Fruit fly (Drosophila melanogaster) whole organism, pupa: ENCODE data around the gene Idua.

ENCODE experiments used
- CG10348 ChIP-seq: fragments of 200-800 bp; sonication (Bioruptor generic); IDR thresholded peaks from 2 replicates; pipeline ENCODE4 v1.3.6; 2022; ENCODE audit warnings: missing biosample characterization, missing genetic modification characterization
- CG12605 ChIP-seq: fragments of 200-800 bp; sonication (Bioruptor generic); IDR thresholded peaks from 2 replicates; pipeline ENCODE4 v1.3.6; 2022; ENCODE audit warnings: missing biosample characterization, missing genetic modification characterization
- CG13204 ChIP-seq: fragments of 200-800 bp; sonication (Bioruptor generic); optimal IDR thresholded peaks from 2 replicates; lab custom pipeline; 2018; ENCODE audit warnings: missing biosample characterization, mild to moderate bottlenecking, missing genetic modification characterization, moderate library complexity
- CG14655 ChIP-seq: fragments of 200-800 bp; sonication (Bioruptor generic); optimal IDR thresholded peaks from 3 replicates; lab custom pipeline; 2017; ENCODE audit warnings: mild to moderate bottlenecking, missing biosample characterization, missing genetic modification reagents, missing genetic modification characterization
- CG15710 ChIP-seq: fragments of 200-800 bp; sonication (Bioruptor generic); optimal IDR thresholded peaks from 2 replicates; lab custom pipeline; 2018; ENCODE audit warnings: missing biosample characterization, mild to moderate bottlenecking, missing genetic modification characterization, moderate library complexity
- CG17806 ChIP-seq: fragments of 200-800 bp; sonication (Bioruptor generic); optimal IDR thresholded peaks from 2 replicates; lab custom pipeline; 2018; ENCODE audit warnings: missing biosample characterization, mild to moderate bottlenecking, missing genetic modification characterization, moderate library complexity
- CG32121 ChIP-seq: fragments of 200-800 bp; sonication (Bioruptor generic); IDR thresholded peaks from 2 replicates; pipeline ENCODE4 v1.3.6; 2022; ENCODE audit warnings: missing biosample characterization, missing genetic modification characterization
- CG34367 ChIP-seq: fragments of 200-800 bp; sonication (Bioruptor generic); optimal IDR thresholded peaks from 2 replicates; lab custom pipeline; 2018; ENCODE audit warnings: missing biosample characterization, mild to moderate bottlenecking, missing genetic modification characterization
- CG4496 ChIP-seq: fragments of 200-800 bp; sonication (Bioruptor generic); IDR thresholded peaks from 3 replicates; pipeline ENCODE4 v1.3.6; 2022; ENCODE audit warnings: missing biosample characterization, missing genetic modification characterization
- CG8159 ChIP-seq: fragments of 200-800 bp; sonication (Bioruptor generic); optimal IDR thresholded peaks from 3 replicates; lab custom pipeline; 2018; ENCODE audit warnings: missing biosample characterization, mild to moderate bottlenecking, missing genetic modification characterization, moderate library complexity
- CG8301 ChIP-seq: fragments of 200-800 bp; sonication (Bioruptor generic); optimal IDR thresholded peaks from 2 replicates; lab custom pipeline; 2018; ENCODE audit warnings: missing biosample characterization, mild to moderate bottlenecking, missing genetic modification characterization
- CG9948 ChIP-seq: fragments of 200-800 bp; sonication (Bioruptor generic); optimal IDR thresholded peaks from 2 replicates; lab custom pipeline; 2018; ENCODE audit warnings: missing biosample characterization, mild to moderate bottlenecking, missing genetic modification characterization, moderate library complexity
- D1 ChIP-seq: fragments of 200-800 bp; sonication (Bioruptor generic); optimal IDR thresholded peaks from 2 replicates; lab custom pipeline; 2018; ENCODE audit warnings: missing biosample characterization, mild to moderate bottlenecking, missing genetic modification characterization, moderate library complexity
- EcR ChIP-seq: fragments of 200-800 bp; sonication (Bioruptor generic); optimal IDR thresholded peaks from 3 replicates; lab custom pipeline; 2019; ENCODE audit warnings: missing biosample characterization, missing genetic modification characterization, mild to moderate bottlenecking, moderate library complexity, missing genetic modification reagents
- Ets98B ChIP-seq: fragments of 200-800 bp; sonication (Bioruptor generic); IDR thresholded peaks from 2 replicates; pipeline ENCODE4 v1.3.6; 2022; ENCODE audit warnings: missing biosample characterization, missing genetic modification characterization
- Pif1A ChIP-seq: fragments of 200-800 bp; sonication (Bioruptor generic); optimal IDR thresholded peaks from 3 replicates; lab custom pipeline; 2016; ENCODE audit warnings: missing biosample characterization, missing genetic modification characterization
- Pif1B ChIP-seq: fragments of 200-800 bp; sonication (Bioruptor generic); optimal IDR thresholded peaks from 3 replicates; lab custom pipeline; 2016; ENCODE audit warnings: missing biosample characterization, missing genetic modification characterization
- Snoo ChIP-seq: fragments of 200-800 bp; sonication (Bioruptor generic); optimal IDR thresholded peaks from 3 replicates; lab custom pipeline; 2017; ENCODE audit warnings: missing biosample characterization, mild to moderate bottlenecking, missing genetic modification characterization, inconsistent platforms
- fd96Ca ChIP-seq: fragments of 200-800 bp; sonication (Bioruptor generic); IDR thresholded peaks from 3 replicates; pipeline ENCODE4 v1.3.6; 2022; ENCODE audit warnings: missing biosample characterization, missing genetic modification characterization
- gl ChIP-seq: fragments of 200-800 bp; sonication (Bioruptor generic); optimal IDR thresholded peaks from 2 replicates; lab custom pipeline; 2018; ENCODE audit warnings: missing biosample characterization, mild to moderate bottlenecking, missing genetic modification characterization
- rn ChIP-seq: fragments of 200-800 bp; sonication (Bioruptor generic); IDR thresholded peaks from 2 replicates; pipeline ENCODE4 v1.3.6; 2022; ENCODE audit warnings: missing biosample characterization, missing genetic modification characterization

The Idua gene

DNA sequence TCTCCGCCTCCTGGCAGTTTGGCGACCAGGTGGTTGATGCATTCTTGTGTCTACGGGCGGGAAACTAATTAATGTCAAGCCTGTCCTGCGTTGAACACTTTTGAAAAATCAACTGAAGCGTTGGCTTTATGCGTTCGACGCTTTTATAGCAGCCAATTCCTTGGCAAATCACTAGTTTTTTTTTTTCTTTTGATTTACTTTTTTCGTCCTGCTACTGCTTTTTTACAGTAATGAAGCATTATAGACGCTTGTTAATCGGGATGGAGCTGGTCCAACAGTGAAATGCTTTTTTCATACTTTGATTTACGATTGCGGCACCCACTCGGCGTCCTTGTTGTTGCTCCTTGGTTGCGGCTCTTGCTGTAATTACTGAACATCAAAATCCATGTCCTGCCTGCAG, 27.7 kb downstream of the Idua start, which contains the start of gene AstCC:
TSS of gene AstCC (minus strand) at position 101 of the 400 bp plus-strand sequence.
- TF ChIP-seq Pif1B (GFP tag; lab: Kevin White, UChicago): no peak
- no peak for TF ChIP-seq gl (tag; lab: Kevin White, UChicago)
- no peak for TF ChIP-seq CG13204 (GFP tag; lab: Kevin White, UChicago)
- TF ChIP-seq CG9948 (tag; lab: Kevin White, UChicago): no peak
- no peak for TF ChIP-seq D1 (tag; lab: Kevin White, UChicago)
- TF ChIP-seq EcR (GFP tag; lab: Kevin White, UChicago): no peak
- TF ChIP-seq CG8159 (tag; lab: Kevin White, UChicago): no peak
- TF ChIP-seq CG32121 (GFP tag; lab: Robert Waterston, UW): no peak
- TF ChIP-seq Snoo (tag; lab: Kevin White, UChicago): no peak
- no peak for TF ChIP-seq CG14655 (GFP tag; lab: Kevin White, UChicago)
- no peak for TF ChIP-seq rn
- no peak for TF ChIP-seq CG12605 (GFP tag; lab: Robert Waterston, UW)
- no peak for TF ChIP-seq CG34367
- no peak for TF ChIP-seq CG10348 (GFP tag; lab: Robert Waterston, UW)
- no peak for TF ChIP-seq Ets98B
- TF ChIP-seq CG15710 (tag; lab: Kevin White, UChicago): no peak
- no peak for TF ChIP-seq CG17806 (tag; lab: Kevin White, UChicago)
- no peak for TF ChIP-seq Pif1A (GFP tag; lab: Kevin White, UChicago)
- no peak for TF ChIP-seq CG4496 (GFP tag; lab: Robert Waterston, UW)
- TF ChIP-seq, all 21 proteins: peak for 0

- TF ChIP-seq CG12605 (GFP tag; lab: Robert Waterston, UW) (peak; percentile 95), Pif1A (GFP tag; lab: Kevin White, UChicago) (no peak)
Measured at dm6 chr2L:11082025-11082424, 30.8 kb downstream of the Idua start.

DNA sequence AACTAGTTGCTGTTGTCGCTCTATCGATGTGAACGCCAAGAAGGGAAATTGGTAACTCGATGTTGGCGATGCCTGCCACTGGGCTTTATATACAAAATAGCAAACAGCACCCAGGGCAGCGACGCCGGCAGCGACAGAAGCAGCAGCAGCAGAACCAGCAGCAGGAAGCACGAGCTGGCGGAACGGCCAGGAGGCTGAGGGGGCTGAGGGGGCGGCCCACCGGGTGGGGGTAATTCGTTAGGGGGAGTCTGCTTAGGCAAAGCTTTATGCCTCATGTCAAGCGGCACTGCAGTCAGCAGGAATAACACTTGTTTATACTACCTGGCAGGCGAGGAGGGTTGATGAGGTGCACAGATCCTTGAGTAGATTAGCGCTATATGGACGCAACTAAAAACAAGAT, 31.5 kb downstream of the Idua start, which contains the start of gene AstC:
TSS of gene AstC (minus strand) at position 63 of the 400 bp plus-strand sequence.
- TF ChIP-seq Pif1A (GFP tag; lab: Kevin White, UChicago) (no peak), D1 (tag; lab: Kevin White, UChicago) (no peak), Snoo (tag; lab: Kevin White, UChicago) (no peak)

DNA sequence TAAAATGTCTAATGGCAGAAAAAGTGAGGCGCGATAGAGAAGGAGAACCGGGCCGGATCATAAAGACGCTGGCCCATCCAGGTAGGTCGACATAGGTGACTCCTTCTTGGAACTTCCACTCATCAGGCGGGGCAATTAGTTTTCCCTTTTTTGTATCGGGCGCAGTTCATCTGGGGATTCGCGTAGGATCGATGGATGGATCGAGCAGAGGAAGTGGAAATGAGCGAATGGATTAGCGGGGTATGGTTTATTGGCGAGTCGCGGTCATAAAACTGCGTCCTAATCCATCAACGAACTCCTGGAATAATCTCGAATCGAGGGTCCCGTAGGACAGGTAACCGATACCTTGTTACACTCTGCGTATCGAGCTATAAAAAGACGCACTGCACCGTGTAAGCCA, 37.7 kb downstream of the Idua start, which contains the start of gene CG43725:
TSS of gene CG43725 (plus strand) at position 400 of the 400 bp plus-strand sequence.
- TF ChIP-seq Pif1B (GFP tag; lab: Kevin White, UChicago): no peak
- no peak for TF ChIP-seq Snoo (tag; lab: Kevin White, UChicago)
- TF ChIP-seq CG10348 (GFP tag; lab: Robert Waterston, UW): no peak
- no peak for TF ChIP-seq gl (tag; lab: Kevin White, UChicago)
- no peak for TF ChIP-seq CG14655 (GFP tag; lab: Kevin White, UChicago)
- no peak for TF ChIP-seq D1 (tag; lab: Kevin White, UChicago)
- TF ChIP-seq fd96Ca: no peak
- TF ChIP-seq CG12605 (GFP tag; lab: Robert Waterston, UW): no peak
- no peak for TF ChIP-seq CG13204 (GFP tag; lab: Kevin White, UChicago)
- TF ChIP-seq EcR (GFP tag; lab: Kevin White, UChicago): no peak
- TF ChIP-seq CG17806 (tag; lab: Kevin White, UChicago): no peak
- no peak for TF ChIP-seq Ets98B
- TF ChIP-seq CG8301 (tag; lab: Kevin White, UChicago): no peak
- TF ChIP-seq CG32121 (GFP tag; lab: Robert Waterston, UW): no peak
- TF ChIP-seq CG9948 (tag; lab: Kevin White, UChicago): no peak

- peak; percentile 9 for TF ChIP-seq CG17806 (tag; lab: Kevin White, UChicago)
- peak; percentile 8 for TF ChIP-seq Pif1A (GFP tag; lab: Kevin White, UChicago)
- no peak for TF ChIP-seq D1 (tag; lab: Kevin White, UChicago)
- no peak for TF ChIP-seq CG4496 (GFP tag; lab: Robert Waterston, UW)
- TF ChIP-seq Pif1B (GFP tag; lab: Kevin White, UChicago): no peak
- TF ChIP-seq CG13204 (GFP tag; lab: Kevin White, UChicago): no peak
- no peak for TF ChIP-seq CG32121 (GFP tag; lab: Robert Waterston, UW)
- TF ChIP-seq CG8159 (tag; lab: Kevin White, UChicago): peak; percentile 48
- TF ChIP-seq CG15710 (tag; lab: Kevin White, UChicago): peak; percentile 59
- TF ChIP-seq EcR (GFP tag; lab: Kevin White, UChicago): no peak
- no peak for TF ChIP-seq gl (tag; lab: Kevin White, UChicago)
- peak; percentile 58 for TF ChIP-seq CG14655 (GFP tag; lab: Kevin White, UChicago)
- peak; percentile 62 for TF ChIP-seq CG8301 (tag; lab: Kevin White, UChicago)
- TF ChIP-seq CG9948 (tag; lab: Kevin White, UChicago): peak; percentile 50
- peak; percentile 54 for TF ChIP-seq CG34367
- TF ChIP-seq rn: no peak
- no peak for TF ChIP-seq CG10348 (GFP tag; lab: Robert Waterston, UW)
Measured at dm6 chr2L:11073947-11074346, 38.9 kb downstream of the Idua start.

DNA sequence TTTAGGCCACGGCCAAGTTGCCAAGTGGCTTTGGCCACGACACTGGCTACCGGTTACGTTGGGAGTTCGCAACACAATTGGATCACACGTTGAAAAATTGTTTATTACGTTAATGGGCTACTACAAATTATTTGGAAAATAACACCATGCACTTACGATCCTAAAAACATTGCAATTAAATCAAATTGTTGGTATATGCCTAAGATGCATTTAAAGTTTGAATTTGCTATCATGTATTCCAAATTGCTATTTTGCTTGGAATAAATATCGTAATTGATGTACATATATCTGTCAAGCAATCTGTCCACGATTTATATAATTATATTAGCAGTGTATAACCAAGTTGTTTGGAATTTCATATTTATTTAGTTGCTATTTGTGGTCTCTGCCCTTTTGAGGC, 40.0 kb downstream of the Idua start:
- TF ChIP-seq CG13204 (GFP tag; lab: Kevin White, UChicago): no peak
- TF ChIP-seq CG8159 (tag; lab: Kevin White, UChicago): peak; percentile 15
- TF ChIP-seq CG9948 (tag; lab: Kevin White, UChicago): peak; percentile 56
- TF ChIP-seq gl (tag; lab: Kevin White, UChicago): no peak
- no peak for TF ChIP-seq CG4496 (GFP tag; lab: Robert Waterston, UW)
- no peak for TF ChIP-seq EcR (GFP tag; lab: Kevin White, UChicago)
- no peak for TF ChIP-seq Snoo (tag; lab: Kevin White, UChicago)
- TF ChIP-seq CG34367: peak; percentile 33
- TF ChIP-seq CG14655 (GFP tag; lab: Kevin White, UChicago): peak; percentile 66
- TF ChIP-seq Ets98B: no peak
- no peak for TF ChIP-seq Pif1A (GFP tag; lab: Kevin White, UChicago)
- TF ChIP-seq CG10348 (GFP tag; lab: Robert Waterston, UW): no peak
- no peak for TF ChIP-seq Pif1B (GFP tag; lab: Kevin White, UChicago)
- TF ChIP-seq CG8301 (tag; lab: Kevin White, UChicago): peak; percentile 55
- TF ChIP-seq fd96Ca: no peak
- TF ChIP-seq D1 (tag; lab: Kevin White, UChicago): no peak
- TF ChIP-seq CG15710 (tag; lab: Kevin White, UChicago): peak; percentile 21
- TF ChIP-seq CG32121 (GFP tag; lab: Robert Waterston, UW): no peak
- peak; percentile 40 for TF ChIP-seq CG17806 (tag; lab: Kevin White, UChicago)
- no peak for TF ChIP-seq CG12605 (GFP tag; lab: Robert Waterston, UW)
- no peak for TF ChIP-seq rn
